Fruit fly (Drosophila melanogaster): ENCODE measurements around the gene PIG-H.
A peak's percentile ranks its signal among the peaks of the same experiment; 100 is the strongest.

The PIG-H gene

dm6 chr3R:8032923-8033478, 33.4 kb downstream of the PIG-H start, which contains the start of the genes CG11035 and unc-45 (continued):
- TF ChIP-seq CG12769 (tag; optimal IDR thresholded peaks at IDR 0.05) (no peak), CG18619 (GFP tag; optimal IDR thresholded peaks at IDR 0.05) (no peak), Dp (GFP tag; optimal IDR thresholded peaks at IDR 0.05) (peak; percentile 27), CG4617 (GFP tag; optimal IDR thresholded peaks at IDR 0.05; ENCODE audit: borderline replicate concordance) (no peak), Trl (optimal IDR thresholded peaks at IDR 0.05) (no peak), Trl (GFP tag; optimal IDR thresholded peaks at IDR 0.05) (no peak), ara (GFP tag; IDR thresholded peaks at IDR 0.05) (no peak), CG12219 (GFP tag; optimal IDR thresholded peaks at IDR 0.05) (no peak), Ptx1 (GFP tag; IDR thresholded peaks at IDR 0.05) (peak; percentile 59), gcm (GFP tag; optimal IDR thresholded peaks at IDR 0.05) (no peak), CG2199 (GFP tag; IDR thresholded peaks at IDR 0.05) (no peak), CG10979 (tag; optimal IDR thresholded peaks at IDR 0.05) (no peak), HmgD (GFP tag; optimal IDR thresholded peaks at IDR 0.05) (no peak), CG3838 (GFP tag; optimal IDR thresholded peaks at IDR 0.05) (peak; percentile 41), Chrac-16 (GFP tag; optimal IDR thresholded peaks at IDR 0.05) (peak; percentile 33), CG9727 (GFP tag; optimal IDR thresholded peaks at IDR 0.05) (peak; percentile 56), ato (GFP tag; IDR thresholded peaks at IDR 0.05; ENCODE audit: partially characterized antibody) (no peak), CG3726 (GFP tag; IDR thresholded peaks at IDR 0.05) (no peak), peb (GFP tag; IDR thresholded peaks at IDR 0.05) (no peak), stc (GFP tag; IDR thresholded peaks at IDR 0.05) (no peak), sim (GFP tag; IDR thresholded peaks at IDR 0.05) (no peak), CG6272 (GFP tag; IDR thresholded peaks at IDR 0.05) (0 out of 2 replicates have a peak, but pooled peaks have one; percentile 12), Six4 (GFP tag; optimal IDR thresholded peaks at IDR 0.05) (peak; percentile 30), Ravus (GFP tag; IDR thresholded peaks at IDR 0.05) (no peak), CG10462 (GFP tag; optimal IDR thresholded peaks at IDR 0.05) (no peak), CG17568 (GFP tag; optimal IDR thresholded peaks at IDR 0.05) (no peak), CG11695 (GFP tag; IDR thresholded peaks at IDR 0.05) (0 out of 3 replicates have a peak, but pooled peaks have one; percentile 19), CG18764 (GFP tag; optimal IDR thresholded peaks at IDR 0.05) (peak; percentile 26), CG11398 (GFP tag; optimal IDR thresholded peaks at IDR 0.05) (no peak), CG13287 (GFP tag; IDR thresholded peaks at IDR 0.05; ENCODE audit: partially characterized antibody) (peak; percentile 83), Lpt (GFP tag; optimal IDR thresholded peaks at IDR 0.05) (no peak), CG32767 (GFP tag; IDR thresholded peaks at IDR 0.05) (0 out of 2 replicates have a peak, but pooled peaks have one; percentile 14), CG8478 (optimal IDR thresholded peaks at IDR 0.05) (no peak), cad (GFP tag; optimal IDR thresholded peaks at IDR 0.05) (no peak), tgo (GFP tag; IDR thresholded peaks at IDR 0.05) (peak; percentile 54), HLH3B (GFP tag; IDR thresholded peaks at IDR 0.05) (0 out of 2 replicates have a peak, but pooled peaks have one; percentile 23), fd64A (GFP tag; optimal IDR thresholded peaks at IDR 0.05) (no peak), sna (GFP tag; IDR thresholded peaks at IDR 0.05; ENCODE audit: partially characterized antibody) (peak; percentile 75), Deaf1 (tag; optimal IDR thresholded peaks at IDR 0.05) (no peak), CG31365 (tag; optimal IDR thresholded peaks at IDR 0.05) (no peak), dysf (GFP tag; IDR thresholded peaks at IDR 0.05) (no peak), NC2β (GFP tag; optimal IDR thresholded peaks at IDR 0.05) (peak; percentile 11), corto (GFP tag; optimal IDR thresholded peaks at IDR 0.05) (no peak), Rfx (GFP tag; IDR thresholded peaks at IDR 0.05) (peak; percentile 65), CG32772 (GFP tag; IDR thresholded peaks at IDR 0.05) (peak; percentile 39), zen2 (GFP tag; IDR thresholded peaks at IDR 0.05; ENCODE audit: partially characterized antibody) (no peak; the same call in 2 of the 3 replicates), dm (GFP tag; optimal IDR thresholded peaks at IDR 0.05) (no peak), pnt (GFP tag; optimal IDR thresholded peaks at IDR 0.05) (no peak), gfzf (GFP tag; optimal IDR thresholded peaks at IDR 0.05) (no peak), Sry-δ (GFP tag; optimal IDR thresholded peaks at IDR 0.05) (peak; percentile 61), ac (GFP tag; optimal IDR thresholded peaks at IDR 0.05) (no peak), sens (GFP tag) (peak; percentile 87)

All from whole organism, embryonic.